Fruit fly (Drosophila melanogaster): ENCODE measurements around the gene CG32985.

DNA sequence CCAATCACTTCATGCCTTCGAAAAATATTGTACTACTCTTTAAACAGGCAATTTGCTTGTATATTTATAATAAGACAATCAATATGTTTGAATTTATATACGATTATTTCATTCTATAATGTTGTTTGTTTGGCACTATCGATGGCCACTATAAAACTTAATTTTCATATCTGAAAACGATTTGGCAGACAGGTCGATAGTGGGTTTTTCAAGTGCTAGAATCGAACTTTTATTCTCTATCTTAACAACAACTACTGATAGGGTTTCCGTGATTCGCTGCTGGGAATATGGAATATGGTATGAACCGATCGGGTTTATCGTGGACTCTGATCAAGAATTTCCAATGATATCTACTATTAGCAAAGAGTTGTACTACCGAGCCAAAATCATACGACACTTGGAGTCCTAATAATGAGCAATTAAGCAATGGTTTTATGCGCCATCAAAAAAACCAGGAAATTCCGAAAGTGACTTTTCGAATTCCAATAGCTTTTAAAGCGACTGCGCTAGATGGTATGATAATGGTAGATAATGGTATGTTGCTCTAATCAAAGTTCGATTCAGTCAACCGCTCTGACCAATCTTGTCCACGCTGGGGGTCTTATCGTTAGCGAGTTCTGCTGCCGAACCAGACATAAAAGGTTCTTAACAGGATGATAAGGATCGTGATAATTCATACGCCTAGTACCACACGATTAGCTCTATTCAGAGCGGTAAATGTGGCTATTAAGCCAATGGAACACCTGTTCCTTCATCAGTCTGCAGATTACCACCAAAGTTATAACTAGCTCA, 31.5 kb downstream of the CG32985 start, which contains the start of gene CG17906:
- TF ChIP-seq Mnt (GFP tag; optimal IDR thresholded peaks at IDR 0.05) (no peak), CG33017 (tag; optimal IDR thresholded peaks at IDR 0.05) (no peak), kay (GFP tag; ENCODE audit: borderline replicate concordance) (no peak), CG5204 (GFP tag; optimal IDR thresholded peaks at IDR 0.05) (no peak), CG1620 (GFP tag; optimal IDR thresholded peaks at IDR 0.05) (no peak)

Data from whole organism, adult.